Fruit fly (Drosophila melanogaster): ENCODE results near the gene Taf13.
A peak's percentile ranks its signal among the peaks of the same experiment; 100 is the strongest.

Gene Taf13

dm6 chr2L:20061018-20061657 is 32.5 kb downstream of the Taf13 start, which contains the start of the genes barr and lok (continued):
- TF ChIP-seq CG3726 (GFP tag; IDR thresholded peaks at IDR 0.05) (no peak), onecut (GFP tag; IDR thresholded peaks at IDR 0.05) (no peak), Ravus (GFP tag; IDR thresholded peaks at IDR 0.05) (no peak), lmd (GFP tag; IDR thresholded peaks at IDR 0.05) (peak; percentile 46), ato (GFP tag; IDR thresholded peaks at IDR 0.05; ENCODE audit: partially characterized antibody) (no peak), chn (GFP tag; optimal IDR thresholded peaks at IDR 0.05) (peak; percentile 46), CG3065 (GFP tag; optimal IDR thresholded peaks at IDR 0.05) (no peak), Tbp (GFP tag; optimal IDR thresholded peaks at IDR 0.05) (no peak), cg (GFP tag; optimal IDR thresholded peaks at IDR 0.05) (peak; percentile 65), CG33557 (GFP tag; optimal IDR thresholded peaks at IDR 0.05) (peak; percentile 25), Hmr (GFP tag; optimal IDR thresholded peaks at IDR 0.05) (peak; percentile 35), yki (optimal IDR thresholded peaks at IDR 0.05) (no peak), ara (GFP tag; IDR thresholded peaks at IDR 0.05) (no peak), CG8290 (GFP tag; optimal IDR thresholded peaks at IDR 0.05) (peak; percentile 57), CG8290 (tag; optimal IDR thresholded peaks at IDR 0.05) (peak in 1 of 2 experiments; percentile 33), sob (GFP tag; IDR thresholded peaks at IDR 0.05) (peak; percentile 38; the same call in 1 of the 2 replicates), CG13287 (GFP tag; IDR thresholded peaks at IDR 0.05; ENCODE audit: partially characterized antibody) (no peak), CG16779 (GFP tag; IDR thresholded peaks at IDR 0.05) (no peak), zen2 (GFP tag; IDR thresholded peaks at IDR 0.05; ENCODE audit: partially characterized antibody) (no peak), CG17359 (tag; optimal IDR thresholded peaks at IDR 0.05) (no peak), ttk (GFP tag; IDR thresholded peaks at IDR 0.05) (no peak), amos (GFP tag; IDR thresholded peaks at IDR 0.05; ENCODE audit: partially characterized antibody) (peak; percentile 19; the same call in 1 of the 2 replicates), kah (GFP tag; optimal IDR thresholded peaks at IDR 0.05) (peak; percentile 5), bbx (GFP tag; IDR thresholded peaks at IDR 0.05; ENCODE audit: partially characterized antibody) (no peak), ind (GFP tag; optimal IDR thresholded peaks at IDR 0.05) (peak; percentile 65), repo (GFP tag; optimal IDR thresholded peaks at IDR 0.05) (no peak), CG13424 (tag; optimal IDR thresholded peaks at IDR 0.05) (peak; percentile 59), Nf-YB (GFP tag; optimal IDR thresholded peaks at IDR 0.05) (no peak), ac (GFP tag; optimal IDR thresholded peaks at IDR 0.05) (no peak), sima (GFP tag; optimal IDR thresholded peaks at IDR 0.05) (no peak), CG6689 (GFP tag; IDR thresholded peaks at IDR 0.05) (no peak), CG6813 (GFP tag; optimal IDR thresholded peaks at IDR 0.05) (no peak), CG6765 (GFP tag; optimal IDR thresholded peaks at IDR 0.05) (no peak), CG12744 (GFP tag; optimal IDR thresholded peaks at IDR 0.05) (peak; percentile 1), hkb (optimal IDR thresholded peaks at IDR 0.05) (no peak), hkb (GFP tag; IDR thresholded peaks at IDR 0.05) (no peak), Ada2b (GFP tag; IDR thresholded peaks at IDR 0.05) (0 out of 2 replicates have a peak, but pooled peaks have one; percentile 25), sna (GFP tag; IDR thresholded peaks at IDR 0.05; ENCODE audit: partially characterized antibody) (no peak), H15 (GFP tag; IDR thresholded peaks at IDR 0.05) (no peak), slou (GFP tag; optimal IDR thresholded peaks at IDR 0.05) (peak; percentile 77), Lhr (GFP tag; optimal IDR thresholded peaks at IDR 0.05) (peak; percentile 49), Kr (GFP tag; optimal IDR thresholded peaks at IDR 0.05) (no peak), trem (tag; optimal IDR thresholded peaks at IDR 0.05) (peak; percentile 19), CG6272 (GFP tag; IDR thresholded peaks at IDR 0.05) (no peak), br (optimal IDR thresholded peaks at IDR 0.05) (no peak), CG11398 (GFP tag; optimal IDR thresholded peaks at IDR 0.05) (no peak), CG32772 (GFP tag; IDR thresholded peaks at IDR 0.05) (0 out of 2 replicates have a peak, but pooled peaks have one; percentile 6), CG4820 (GFP tag; optimal IDR thresholded peaks at IDR 0.05) (peak; percentile 52), Doc2 (GFP tag; IDR thresholded peaks at IDR 0.05) (no peak), twi (tag; optimal IDR thresholded peaks at IDR 0.05) (peak; percentile 40), da (GFP tag; optimal IDR thresholded peaks at IDR 0.05) (no peak), Max (GFP tag; optimal IDR thresholded peaks at IDR 0.05) (peak; percentile 23)
